Fruit fly (Drosophila melanogaster) whole organism, embryonic: Measurements from ENCODE around the gene CG13667.

ENCODE experiments used
- CG1024 ChIP-seq: fragments of 200-800 bp; sonication (Bioruptor generic); IDR thresholded peaks from 2 replicates; pipeline ENCODE4 v1.3.6; 2022; ENCODE audit warnings: missing biosample characterization, missing genetic modification characterization
- CG10543 ChIP-seq: fragments of 200-800 bp; sonication (Bioruptor generic); optimal IDR thresholded peaks from 3 replicates; lab custom pipeline; 2017; ENCODE audit warnings: missing biosample characterization, mild to moderate bottlenecking, missing genetic modification characterization, moderate library complexity
- CG15479 ChIP-seq: fragments of 200-800 bp; sonication (Bioruptor generic); optimal IDR thresholded peaks from 3 replicates; lab custom pipeline; 2019; ENCODE audit warnings: missing biosample characterization, mild to moderate bottlenecking, missing genetic modification characterization, moderate library complexity
- CG16863 ChIP-seq: fragments of 200-800 bp; sonication (Bioruptor generic); optimal IDR thresholded peaks from 3 replicates; lab custom pipeline; 2016; ENCODE audit warnings: missing biosample characterization, missing genetic modification characterization
- CG17328 ChIP-seq: fragments of 200-800 bp; sonication (Bioruptor generic); IDR thresholded peaks from 2 replicates; pipeline ENCODE4 v1.3.6; 2022; ENCODE audit warnings: missing biosample characterization, missing genetic modification characterization
- CG17359 ChIP-seq: fragments of 200-800 bp; sonication (Bioruptor generic); optimal IDR thresholded peaks from 3 replicates; lab custom pipeline; 2018; ENCODE audit warnings: missing biosample characterization, mild to moderate bottlenecking, missing genetic modification characterization, moderate library complexity
- CG17802 ChIP-seq: fragments of 200-800 bp; sonication (Bioruptor generic); optimal IDR thresholded peaks from 2 replicates; lab custom pipeline; 2018; ENCODE audit warnings: missing biosample characterization, mild to moderate bottlenecking, missing genetic modification characterization, moderate library complexity
- CG2129 ChIP-seq: fragments of 200-800 bp; sonication (Bioruptor generic); IDR thresholded peaks from 2 replicates; pipeline ENCODE4 v1.3.6; 2022; ENCODE audit warnings: missing biosample characterization, missing genetic modification characterization; ENCODE audit not compliant: partially characterized antibody
- CG30020 ChIP-seq: fragments of 200-800 bp; optimal IDR thresholded peaks from 2 replicates; lab custom pipeline; 2019; ENCODE audit warnings: missing biosample characterization, mild to moderate bottlenecking, missing genetic modification characterization, moderate library complexity
- CG3065 ChIP-seq: fragments of 200-800 bp; sonication (Bioruptor generic); optimal IDR thresholded peaks from 2 replicates; lab custom pipeline; 2016; ENCODE audit warnings: missing biosample characterization, missing genetic modification characterization
- CG31441 ChIP-seq: fragments of 200-800 bp; sonication (Bioruptor generic); IDR thresholded peaks from 2 replicates; pipeline ENCODE4 v1.3.6; 2022; ENCODE audit warnings: missing biosample characterization, missing genetic modification characterization
- CG3407 ChIP-seq: fragments of 200-800 bp; sonication (Bioruptor generic); optimal IDR thresholded peaks from 2 replicates; lab custom pipeline; 2018; ENCODE audit warnings: missing biosample characterization, mild to moderate bottlenecking, missing genetic modification characterization
- CG3838 ChIP-seq: fragments of 200-800 bp; sonication (Bioruptor generic); optimal IDR thresholded peaks from 3 replicates; lab custom pipeline; 2016; ENCODE audit warnings: missing biosample characterization, missing genetic modification characterization
- CG42726 ChIP-seq: fragments of 200-800 bp; sonication (Bioruptor generic); IDR thresholded peaks from 2 replicates; pipeline ENCODE4 v1.3.6; 2022; ENCODE audit warnings: missing biosample characterization, missing genetic modification characterization; ENCODE audit not compliant: partially characterized antibody
- CG4707 ChIP-seq: fragments of 200-800 bp; sonication (Bioruptor generic); optimal IDR thresholded peaks from 2 replicates; lab custom pipeline; 2018; ENCODE audit warnings: missing biosample characterization, mild to moderate bottlenecking, missing genetic modification characterization, moderate library complexity
- CG6654 ChIP-seq: fragments of 200-800 bp; sonication (Bioruptor generic); optimal IDR thresholded peaks from 2 replicates; lab custom pipeline; 2017; ENCODE audit warnings: missing biosample characterization, mild to moderate bottlenecking, missing genetic modification characterization
- CG8281 ChIP-seq: fragments of 200-800 bp; sonication (Bioruptor generic); optimal IDR thresholded peaks from 2 replicates; lab custom pipeline; 2018; ENCODE audit warnings: missing biosample characterization, mild to moderate bottlenecking, missing genetic modification characterization, moderate library complexity
- CG9817 ChIP-seq: fragments of 200-800 bp; sonication (Bioruptor generic); optimal IDR thresholded peaks from 2 replicates; lab custom pipeline; 2018; ENCODE audit warnings: missing biosample characterization, mild to moderate bottlenecking, missing genetic modification characterization, moderate library complexity
- CG9932 ChIP-seq: fragments of 200-800 bp; sonication (Bioruptor generic); IDR thresholded peaks from 2 replicates; pipeline ENCODE4 v1.3.6; 2022; ENCODE audit warnings: missing biosample characterization, missing genetic modification characterization
- D19A ChIP-seq: fragments of 200-800 bp; optimal IDR thresholded peaks from 3 replicates; lab custom pipeline; 2019; ENCODE audit warnings: missing biosample characterization, mild to moderate bottlenecking, missing genetic modification characterization, moderate library complexity
- E2f2 ChIP-seq: fragments of 200-800 bp; sonication (Bioruptor generic); IDR thresholded peaks from 2 replicates; pipeline ENCODE4 v1.3.6; 2022; ENCODE audit warnings: missing biosample characterization, missing genetic modification characterization
- ERR ChIP-seq: fragments of 200-800 bp; sonication (Bioruptor generic); optimal IDR thresholded peaks from 2 replicates; lab custom pipeline; 2016; ENCODE audit warnings: missing biosample characterization, missing genetic modification characterization
- Eip74EF ChIP-seq, 2 experiments: fragments of 200-800 bp in 1 of 2; fragments of >200 bp in 1 of 2; sonication (Bioruptor generic) in 1 of 2; optimal IDR thresholded peaks; 2 replicates each; lab custom pipeline; 2017 to 2019; ENCODE audit warnings: missing biosample characterization in 2 of 2, missing genetic modification characterization in 2 of 2, mild to moderate bottlenecking in 1 of 2, moderate library complexity in 1 of 2
- Hey ChIP-seq: fragments of 200-800 bp; sonication (Bioruptor generic); optimal IDR thresholded peaks from 3 replicates; lab custom pipeline; 2018; ENCODE audit warnings: missing biosample characterization, mild to moderate bottlenecking, missing genetic modification characterization
- MTF-1 ChIP-seq: fragments of 200-800 bp; sonication (Bioruptor generic); optimal IDR thresholded peaks from 2 replicates; lab custom pipeline; 2018; ENCODE audit warnings: missing biosample characterization, mild to moderate bottlenecking, missing genetic modification characterization, borderline replicate concordance
- NfI ChIP-seq: fragments of 200-800 bp; sonication (Bioruptor generic); optimal IDR thresholded peaks from 3 replicates; lab custom pipeline; 2018; ENCODE audit warnings: missing biosample characterization, mild to moderate bottlenecking, missing genetic modification characterization, moderate library complexity
- PHDP ChIP-seq: fragments of 200-800 bp; sonication (Bioruptor generic); optimal IDR thresholded peaks from 3 replicates; lab custom pipeline; 2018; ENCODE audit warnings: missing biosample characterization, mild to moderate bottlenecking, missing genetic modification characterization, moderate library complexity
- Vsx1 ChIP-seq: fragments of 200-800 bp; sonication (Bioruptor generic); optimal IDR thresholded peaks from 2 replicates; lab custom pipeline; 2017; ENCODE audit warnings: missing biosample characterization, mild to moderate bottlenecking, missing genetic modification characterization, missing genetic modification reagents
- ac ChIP-seq: fragments of 200-800 bp; sonication (Bioruptor generic); optimal IDR thresholded peaks from 3 replicates; lab custom pipeline; 2017; ENCODE audit warnings: missing biosample characterization, mild to moderate bottlenecking, missing genetic modification characterization
- chinmo ChIP-seq: fragments of 200-800 bp; sonication (Bioruptor generic); IDR thresholded peaks from 4 replicates; pipeline ENCODE4 v1.3.6; 2022; ENCODE audit warnings: missing biosample characterization, missing genetic modification characterization; ENCODE audit not compliant: partially characterized antibody
- chm ChIP-seq: fragments of 200-800 bp; sonication (Bioruptor generic); IDR thresholded peaks from 2 replicates; pipeline ENCODE4 v1.3.6; 2022; ENCODE audit warnings: missing biosample characterization, missing genetic modification characterization
- dan ChIP-seq: fragments of 200-800 bp; sonication (Bioruptor generic); IDR thresholded peaks from 2 replicates; pipeline ENCODE4 v1.3.6; 2022; ENCODE audit warnings: missing biosample characterization, missing genetic modification characterization
- dm ChIP-seq: fragments of 200-800 bp; sonication (Bioruptor generic); optimal IDR thresholded peaks from 3 replicates; lab custom pipeline; 2016; ENCODE audit warnings: missing biosample characterization, missing genetic modification characterization
- dmrt11E ChIP-seq: fragments of 200-800 bp; sonication (Bioruptor generic); optimal IDR thresholded peaks from 3 replicates; lab custom pipeline; 2018; ENCODE audit warnings: missing biosample characterization, mild to moderate bottlenecking, missing genetic modification characterization, moderate library complexity
- fd3F ChIP-seq: fragments of 200-800 bp; sonication (Bioruptor generic); optimal IDR thresholded peaks from 2 replicates; lab custom pipeline; 2018; ENCODE audit warnings: missing biosample characterization, mild to moderate bottlenecking, missing genetic modification characterization, moderate library complexity
- lab ChIP-seq: fragments of 200-800 bp; sonication (Bioruptor generic); optimal IDR thresholded peaks from 3 replicates; lab custom pipeline; 2017; ENCODE audit warnings: missing biosample characterization, missing genetic modification characterization, mild to moderate bottlenecking, moderate library complexity, missing genetic modification reagents
- pan ChIP-seq, 4 experiments: fragments of >200 bp in 3 of 4; fragments of 200-800 bp in 1 of 4; sonication (Bioruptor generic) in 1 of 4; optimal IDR thresholded peaks in 3 of 4; IDR thresholded peaks in 1 of 4; 2 replicates each; pipeline versions ENCODE4 v1.3.6 to Lab custom; 2017 to 2022; ENCODE audit warnings: missing biosample characterization in 2 of 4, missing genetic modification characterization in 2 of 4, mixed read lengths in 1 of 4
- pros ChIP-seq: fragments of 200-800 bp; sonication (Bioruptor generic); optimal IDR thresholded peaks from 3 replicates; lab custom pipeline; 2019; ENCODE audit warnings: missing biosample characterization, mild to moderate bottlenecking, missing genetic modification characterization, moderate library complexity
- rib ChIP-seq: fragments of 200-800 bp; sonication (Bioruptor generic); IDR thresholded peaks from 2 replicates; pipeline ENCODE4 v1.3.6; 2022; ENCODE audit warnings: missing biosample characterization, missing genetic modification characterization
- sima ChIP-seq: fragments of 200-800 bp; sonication (Bioruptor generic); optimal IDR thresholded peaks from 2 replicates; lab custom pipeline; 2016; ENCODE audit warnings: missing biosample characterization, missing genetic modification characterization
- slbo ChIP-seq: fragments of 200-800 bp; sonication (Bioruptor generic); IDR thresholded peaks from 2 replicates; pipeline ENCODE4 v1.3.6; 2022; ENCODE audit warnings: missing biosample characterization, missing genetic modification characterization
- sna ChIP-seq: fragments of 200-800 bp; sonication (Bioruptor generic); IDR thresholded peaks from 2 replicates; pipeline ENCODE4 v1.3.6; 2022; ENCODE audit warnings: missing biosample characterization, missing genetic modification characterization; ENCODE audit not compliant: partially characterized antibody
- tna ChIP-seq: fragments of 200-800 bp; sonication (Bioruptor generic); IDR thresholded peaks from 2 replicates; pipeline ENCODE4 v1.3.6; 2022; ENCODE audit warnings: missing biosample characterization, missing genetic modification characterization; ENCODE audit not compliant: partially characterized antibody
- twi ChIP-seq: fragments of 200-800 bp; optimal IDR thresholded peaks from 2 replicates; lab custom pipeline; 2019; ENCODE audit warnings: missing biosample characterization, mild to moderate bottlenecking, missing genetic modification characterization, moderate library complexity
- vnd ChIP-seq: fragments of 200-800 bp; sonication (Bioruptor generic); IDR thresholded peaks from 3 replicates; pipeline ENCODE4 v1.3.6; 2022; ENCODE audit warnings: missing biosample characterization, missing genetic modification characterization; ENCODE audit not compliant: partially characterized antibody
- vvl ChIP-seq: fragments of 200-800 bp; sonication (Bioruptor generic); IDR thresholded peaks from 2 replicates; pipeline ENCODE4 v1.3.6; 2022; ENCODE audit warnings: missing biosample characterization, missing genetic modification characterization
- zen2 ChIP-seq: fragments of 200-800 bp; sonication (Bioruptor generic); IDR thresholded peaks from 3 replicates; pipeline ENCODE4 v1.3.6; 2022; ENCODE audit warnings: missing biosample characterization, missing genetic modification characterization; ENCODE audit not compliant: partially characterized antibody
- zf30C ChIP-seq: fragments of 200-800 bp; sonication (Bioruptor generic); optimal IDR thresholded peaks from 3 replicates; lab custom pipeline; 2018; ENCODE audit warnings: missing biosample characterization, mild to moderate bottlenecking, missing genetic modification characterization

Gene CG13667

dm6 chr3L:8424831-8425336 lies 19.6 kb downstream of the CG13667 start, which contains the start of gene Cbl (continued):
- TF ChIP-seq CG2129, result no peak
- no peak for TF ChIP-seq CG30020 (tag; lab: Kevin White, UChicago)
- TF ChIP-seq chm (GFP tag; lab: Robert Waterston, UW), result no peak; the same call in 1 of the 2 replicates
- TF ChIP-seq PHDP (tag; lab: Kevin White, UChicago), result peak; percentile 4
- peak; percentile 52 for TF ChIP-seq E2f2 (GFP tag; lab: Robert Waterston, UW)
- TF ChIP-seq D19A (tag; lab: Kevin White, UChicago), result no peak
- TF ChIP-seq fd3F, result no peak
- TF ChIP-seq vvl (GFP tag; lab: Robert Waterston, UW), result no peak
- no peak for TF ChIP-seq Hey (tag; lab: Kevin White, UChicago)
- TF ChIP-seq CG9932 (GFP tag; lab: Robert Waterston, UW), result no peak
- TF ChIP-seq slbo (GFP tag; lab: Robert Waterston, UW), result no peak
- TF ChIP-seq dmrt11E (tag; lab: Kevin White, UChicago), result no peak
- TF ChIP-seq pan (optimal IDR thresholded peaks at IDR 0.05; lab: Kevin White, UChicago), result no peak
- peak in 1 of 2 experiments; percentile 11 for TF ChIP-seq pan (GFP tag; optimal IDR thresholded peaks at IDR 0.05 in 1 of 2, IDR thresholded peaks at IDR 0.05 in 1 of 2)
- no peak for TF ChIP-seq tna
- peak; percentile 87; the same call in 3 of the 4 replicates for TF ChIP-seq chinmo (GFP tag; lab: Robert Waterston, UW)
- no peak for TF ChIP-seq CG3838 (GFP tag; lab: Kevin White, UChicago)
- TF ChIP-seq CG9817 (tag; lab: Kevin White, UChicago), result no peak
- no peak for TF ChIP-seq pros (GFP tag; lab: Kevin White, UChicago)
- no peak for TF ChIP-seq CG6654 (GFP tag; lab: Kevin White, UChicago)
- no peak for TF ChIP-seq Eip74EF (GFP tag; optimal IDR thresholded peaks at IDR 0.05; lab: Kevin White, UChicago)
- TF ChIP-seq lab (GFP tag; lab: Kevin White, UChicago), result no peak
- no peak for TF ChIP-seq CG15479 (GFP tag; lab: Kevin White, UChicago)
- TF ChIP-seq CG3065 (GFP tag; lab: Kevin White, UChicago), result no peak
- TF ChIP-seq CG10543 (GFP tag; lab: Kevin White, UChicago), result no peak
- no peak for TF ChIP-seq vnd (GFP tag; lab: Robert Waterston, UW)
- TF ChIP-seq Vsx1 (GFP tag; lab: Kevin White, UChicago), result no peak
- no peak for TF ChIP-seq dan (GFP tag; lab: Robert Waterston, UW)
- no peak for TF ChIP-seq CG31441 (GFP tag; lab: Robert Waterston, UW)
- TF ChIP-seq MTF-1, result peak; percentile 52
- TF ChIP-seq CG4707 (GFP tag; lab: Kevin White, UChicago), result no peak
- TF ChIP-seq ERR, result no peak
- 0 out of 2 replicates have a peak, but pooled peaks have one; percentile 41 for TF ChIP-seq CG42726
- TF ChIP-seq CG17328 (GFP tag; lab: Robert Waterston, UW), result no peak
- no peak for TF ChIP-seq zen2 (GFP tag; lab: Robert Waterston, UW)
- TF ChIP-seq CG1024 (GFP tag; lab: Robert Waterston, UW), result no peak
- TF ChIP-seq dm (GFP tag; lab: Kevin White, UChicago), result peak; percentile 21
- no peak for TF ChIP-seq CG17802 (tag; lab: Kevin White, UChicago)
- no peak for TF ChIP-seq rib (GFP tag; lab: Robert Waterston, UW)
- TF ChIP-seq NfI (GFP tag; lab: Kevin White, UChicago), result no peak
- no peak for TF ChIP-seq CG3407 (GFP tag; lab: Kevin White, UChicago)
- TF ChIP-seq sna (GFP tag; lab: Robert Waterston, UW), result no peak; the same call in 1 of the 2 replicates
- TF ChIP-seq CG16863, result no peak
- TF ChIP-seq CG17359, result no peak
- no peak for TF ChIP-seq CG8281 (tag; lab: Kevin White, UChicago)
- TF ChIP-seq sima (GFP tag; lab: Kevin White, UChicago), result no peak
- no peak for TF ChIP-seq zf30C (GFP tag; lab: Kevin White, UChicago)
- TF ChIP-seq ac (GFP tag; lab: Kevin White, UChicago), result no peak
- no peak for TF ChIP-seq twi (tag; lab: Kevin White, UChicago)
